Worm (Caenorhabditis elegans) whole organism, L4 larva: ENCODE data around the gene eif-3.G.

Source experiments
- ama-1 ChIP-seq: fragments of 150-350 bp; optimal IDR thresholded peaks from 2 replicates; lab custom pipeline; 2014; ENCODE audit warnings: inconsistent platforms, mixed read lengths
- ceh-20 ChIP-seq: fragments of 200-800 bp; sonication (Bioruptor generic); IDR thresholded peaks from 2 replicates; pipeline ENCODE4 v1.3.6; 2022; ENCODE audit warnings: missing genetic modification reagents, missing genetic modification characterization, missing compliant biosample characterization
- ceh-82 ChIP-seq: sonication (generic microtip); optimal IDR thresholded peaks from 2 replicates; lab custom pipeline; 2017; ENCODE audit warnings: missing biosample characterization, missing genetic modification characterization
- ces-1 ChIP-seq: fragments of 150-350 bp; sonication (generic microtip); optimal IDR thresholded peaks from 4 replicates; lab custom pipeline; 2014; ENCODE audit warnings: missing biosample characterization, missing genetic modification reagents, missing genetic modification characterization
- dmd-8 ChIP-seq: fragments of 200-800 bp; sonication (Bioruptor generic); IDR thresholded peaks from 2 replicates; pipeline ENCODE4 v1.3.6; 2022; ENCODE audit warnings: missing genetic modification characterization, missing compliant biosample characterization
- dpl-1 ChIP-seq: fragments of 150-350 bp; optimal IDR thresholded peaks from 2 replicates; lab custom pipeline; 2014; ENCODE audit warnings: missing biosample characterization, missing genetic modification reagents, missing genetic modification characterization
- egl-27 ChIP-seq: sonication (generic microtip); optimal IDR thresholded peaks from 3 replicates; lab custom pipeline; 2017; ENCODE audit warnings: missing biosample characterization, missing genetic modification reagents, missing genetic modification characterization
- snpc-1.2 ChIP-seq: fragments of 200-800 bp; sonication (Bioruptor generic); IDR thresholded peaks from 2 replicates; pipeline ENCODE4 v1.3.6; 2022; ENCODE audit warnings: missing genetic modification reagents, missing genetic modification characterization, missing compliant biosample characterization
- ztf-11 ChIP-seq: fragments of 150-350 bp; optimal IDR thresholded peaks from 2 replicates; lab custom pipeline; 2014; ENCODE audit warnings: missing biosample characterization, missing genetic modification characterization

DNA sequence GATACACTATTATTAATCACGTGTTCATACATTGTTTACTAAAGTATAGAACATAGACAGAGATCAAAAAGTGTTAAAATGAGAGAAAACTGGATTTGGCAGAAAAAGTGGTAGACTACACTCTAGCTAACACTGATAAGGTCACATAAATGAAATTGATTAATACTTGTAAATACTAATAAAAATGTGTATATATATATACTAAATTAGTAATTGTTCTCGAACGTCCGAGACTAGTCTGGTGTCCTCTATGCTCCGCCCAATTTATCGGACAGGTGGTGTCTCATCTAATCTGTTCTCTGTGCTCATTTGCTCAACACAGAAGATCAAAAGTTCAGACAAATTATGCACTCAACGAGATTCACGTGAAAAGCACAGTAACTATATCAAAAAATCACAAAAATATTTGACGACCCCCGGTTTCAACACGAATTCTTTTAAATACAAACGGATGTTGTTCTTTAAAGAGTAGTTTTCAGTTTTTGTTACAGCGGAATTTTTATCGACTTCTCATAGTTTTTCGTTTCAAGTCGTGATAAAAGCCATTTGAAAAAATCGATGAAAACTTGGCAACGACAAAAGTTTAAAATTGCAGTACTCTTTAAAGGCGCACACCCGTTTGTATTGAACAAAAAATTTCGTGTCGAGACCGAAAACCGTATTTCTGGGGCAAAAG is 38.6 kb downstream of the eif-3.G start:
- TF ChIP-seq dmd-8 (no peak), dpl-1 (GFP tag; lab: Kevin White, UChicago) (no peak), ceh-82 (no peak), ceh-20 (GFP tag; lab: Robert Waterston, UW) (no peak), snpc-1.2 (peak; percentile 15; the same call in 1 of the 2 replicates), ztf-11 (tag; lab: Kevin White, UChicago) (no peak), ama-1 (lab: Kevin White, UChicago) (no peak), egl-27 (tag; lab: Kevin White, UChicago) (no peak), ces-1 (GFP tag; lab: Kevin White, UChicago) (no peak)
